Fruit fly (Drosophila melanogaster) whole organism, prepupa: ENCODE results near the gene CG6071.

Source experiments
- fd59A ChIP-seq: fragments of 200-800 bp; sonication (Bioruptor generic); optimal IDR thresholded peaks from 2 replicates; lab custom pipeline; 2017; ENCODE audit warnings: missing biosample characterization, mild to moderate bottlenecking, missing genetic modification characterization, missing genetic modification reagents
- ss ChIP-seq, 2 experiments: fragments of 200-800 bp; sonication (Bioruptor generic); optimal IDR thresholded peaks; 2 replicates in 1 of 2; 3 replicates in 1 of 2; lab custom pipeline; 2017 to 2018; ENCODE audit warnings: mild to moderate bottlenecking in 2 of 2, missing biosample characterization in 2 of 2, missing genetic modification characterization in 2 of 2, moderate library complexity in 1 of 2
- topi ChIP-seq: fragments of 200-800 bp; sonication (Bioruptor generic); optimal IDR thresholded peaks from 3 replicates; lab custom pipeline; 2016; ENCODE audit warnings: missing biosample characterization, missing genetic modification characterization

DNA sequence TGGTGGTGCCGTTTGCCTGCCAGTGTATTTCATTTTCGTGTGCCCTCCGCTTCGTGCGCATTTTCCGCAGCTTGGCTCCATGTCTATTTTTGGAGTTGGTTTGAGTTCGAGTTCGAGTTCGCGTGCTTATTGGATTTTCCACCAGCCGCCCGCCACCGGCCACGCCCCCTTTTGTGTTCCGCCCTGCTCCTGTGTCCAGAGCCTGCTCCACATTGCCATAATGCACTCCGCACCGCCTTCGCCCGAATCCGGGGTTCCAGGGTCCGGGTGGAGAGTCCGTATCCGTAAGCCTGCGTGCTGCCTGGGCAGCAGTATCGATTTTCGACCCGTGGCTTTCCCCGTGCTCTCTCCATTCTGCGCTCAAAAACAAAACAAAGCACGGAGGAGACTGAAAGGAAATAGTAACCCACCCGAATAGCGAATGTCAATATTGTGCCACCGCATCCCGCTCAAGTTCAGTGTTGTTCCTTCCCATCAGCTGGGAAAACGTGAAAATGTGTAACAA, 32.5 kb upstream of the CG6071 start:
- TF ChIP-seq ss (GFP tag; optimal IDR thresholded peaks at IDR 0.05; lab: Kevin White, UChicago) = no peak
- TF ChIP-seq fd59A (GFP tag; lab: Kevin White, UChicago) = no peak
- no peak for TF ChIP-seq topi (GFP tag; lab: Kevin White, UChicago)
